Fruit fly (Drosophila melanogaster) whole organism, embryonic: ENCODE data around the gene CG6656.

Experiments
- Bgb ChIP-seq: fragments of 200-800 bp; sonication (Bioruptor generic); IDR thresholded peaks from 2 replicates; pipeline ENCODE4 v1.3.6; 2022; ENCODE audit warnings: missing biosample characterization, missing genetic modification characterization; ENCODE audit not compliant: partially characterized antibody
- CG10431 ChIP-seq: fragments of 200-800 bp; sonication (Bioruptor generic); optimal IDR thresholded peaks from 3 replicates; lab custom pipeline; 2018; ENCODE audit warnings: missing biosample characterization, mild to moderate bottlenecking, missing genetic modification characterization
- CG12071 ChIP-seq: fragments of 200-800 bp; sonication (Bioruptor generic); optimal IDR thresholded peaks from 3 replicates; lab custom pipeline; 2018; ENCODE audit warnings: missing biosample characterization, mild to moderate bottlenecking, missing genetic modification characterization
- CG12942 ChIP-seq: fragments of 200-800 bp; sonication (Bioruptor generic); optimal IDR thresholded peaks from 3 replicates; lab custom pipeline; 2016; ENCODE audit warnings: missing biosample characterization, missing genetic modification characterization
- CG14441 ChIP-seq: fragments of 200-800 bp; sonication (Bioruptor generic); IDR thresholded peaks from 2 replicates; pipeline ENCODE4 v1.3.6; 2022; ENCODE audit warnings: missing biosample characterization, missing genetic modification characterization
- CG14860 ChIP-seq: fragments of 200-800 bp; sonication (Bioruptor generic); IDR thresholded peaks from 3 replicates; pipeline ENCODE4 v1.3.6; 2022; ENCODE audit warnings: missing biosample characterization, missing genetic modification characterization; ENCODE audit not compliant: partially characterized antibody
- CG1529 ChIP-seq: fragments of 200-800 bp; sonication (Bioruptor generic); optimal IDR thresholded peaks from 3 replicates; lab custom pipeline; 2018; ENCODE audit warnings: missing biosample characterization, missing genetic modification characterization
- CG16863 ChIP-seq: fragments of 200-800 bp; sonication (Bioruptor generic); optimal IDR thresholded peaks from 3 replicates; lab custom pipeline; 2016; ENCODE audit warnings: missing biosample characterization, missing genetic modification characterization
- CG18599 ChIP-seq: fragments of 200-800 bp; sonication (Bioruptor generic); optimal IDR thresholded peaks from 3 replicates; lab custom pipeline; 2017; ENCODE audit warnings: missing biosample characterization, missing genetic modification characterization, mild to moderate bottlenecking, moderate library complexity, missing genetic modification reagents
- CG2202 ChIP-seq: fragments of 200-800 bp; sonication (Bioruptor generic); optimal IDR thresholded peaks from 2 replicates; lab custom pipeline; 2018; ENCODE audit warnings: missing biosample characterization, mild to moderate bottlenecking, missing genetic modification characterization
- CG2889 ChIP-seq: fragments of 200-800 bp; sonication (Bioruptor generic); IDR thresholded peaks from 3 replicates; pipeline ENCODE4 v1.3.6; 2022; ENCODE audit warnings: missing biosample characterization, missing genetic modification characterization
- CG32532 ChIP-seq: fragments of 200-800 bp; sonication (Bioruptor generic); IDR thresholded peaks from 2 replicates; pipeline ENCODE4 v1.3.6; 2022; ENCODE audit warnings: missing biosample characterization, missing genetic modification characterization
- CG34224 ChIP-seq: fragments of 200-800 bp; sonication (Bioruptor generic); IDR thresholded peaks from 3 replicates; pipeline ENCODE4 v1.3.6; 2022; ENCODE audit warnings: missing biosample characterization, missing genetic modification characterization; ENCODE audit not compliant: partially characterized antibody
- CG6813 ChIP-seq: fragments of 200-800 bp; sonication (Bioruptor generic); optimal IDR thresholded peaks from 2 replicates; lab custom pipeline; 2017; ENCODE audit warnings: missing biosample characterization, missing genetic modification characterization, mild to moderate bottlenecking, moderate library complexity, missing genetic modification reagents
- CG7928 ChIP-seq: fragments of 200-800 bp; sonication (Bioruptor generic); optimal IDR thresholded peaks from 2 replicates; lab custom pipeline; 2017; ENCODE audit warnings: missing biosample characterization, mild to moderate bottlenecking, missing genetic modification characterization
- CG9797 ChIP-seq: fragments of 200-800 bp; sonication (Bioruptor generic); optimal IDR thresholded peaks from 3 replicates; lab custom pipeline; 2018; ENCODE audit warnings: missing biosample characterization, mild to moderate bottlenecking, missing genetic modification characterization
- CoRest ChIP-seq: fragments of 200-800 bp; sonication (Bioruptor generic); optimal IDR thresholded peaks from 3 replicates; lab custom pipeline; 2018; ENCODE audit warnings: missing biosample characterization, mild to moderate bottlenecking, missing genetic modification characterization, moderate library complexity
- Dad ChIP-seq: fragments of 200-800 bp; sonication (Bioruptor generic); optimal IDR thresholded peaks from 3 replicates; lab custom pipeline; 2016; ENCODE audit warnings: missing biosample characterization, missing genetic modification characterization
- E2f2 ChIP-seq: fragments of 200-800 bp; sonication (Bioruptor generic); IDR thresholded peaks from 2 replicates; pipeline ENCODE4 v1.3.6; 2022; ENCODE audit warnings: missing biosample characterization, missing genetic modification characterization
- Elba2 ChIP-seq: fragments of 200-800 bp; sonication (Bioruptor generic); optimal IDR thresholded peaks from 3 replicates; lab custom pipeline; 2016; ENCODE audit warnings: missing biosample characterization, missing genetic modification characterization
- GATAe ChIP-seq: fragments of 200-800 bp; sonication (Bioruptor generic); conservative IDR thresholded peaks from 2 replicates; pipeline ENCODE4 v1.3.6; 2022; ENCODE audit warnings: missing biosample characterization, missing genetic modification characterization
- HLH54F ChIP-seq: fragments of 200-800 bp; sonication (Bioruptor generic); optimal IDR thresholded peaks from 3 replicates; lab custom pipeline; 2016; ENCODE audit warnings: missing biosample characterization, missing genetic modification characterization
- HmgD ChIP-seq: fragments of 200-800 bp; sonication (Bioruptor generic); optimal IDR thresholded peaks from 3 replicates; lab custom pipeline; 2016; ENCODE audit warnings: missing biosample characterization, missing genetic modification characterization
- Hr3 ChIP-seq: fragments of 200-800 bp; sonication (Bioruptor generic); optimal IDR thresholded peaks from 3 replicates; lab custom pipeline; 2016; ENCODE audit warnings: missing biosample characterization, missing genetic modification characterization
- Hr78 ChIP-seq, 2 experiments: fragments of 200-800 bp in 1 of 2; fragments of >200 bp in 1 of 2; sonication (Bioruptor generic) in 1 of 2; optimal IDR thresholded peaks; 2 replicates each; lab custom pipeline; 2017 to 2019; ENCODE audit warnings: missing biosample characterization in 2 of 2, missing genetic modification characterization in 2 of 2, mild to moderate bottlenecking in 1 of 2, moderate library complexity in 1 of 2
- Nf-YA ChIP-seq: fragments of 200-800 bp; sonication (Bioruptor generic); IDR thresholded peaks from 2 replicates; pipeline ENCODE4 v1.3.6; 2022; ENCODE audit warnings: missing biosample characterization, missing genetic modification characterization
- Ravus ChIP-seq: fragments of 200-800 bp; sonication (Bioruptor generic); IDR thresholded peaks from 2 replicates; pipeline ENCODE4 v1.3.6; 2022; ENCODE audit warnings: missing biosample characterization, missing genetic modification characterization
- Scr ChIP-seq: fragments of 200-800 bp; sonication (Bioruptor generic); IDR thresholded peaks from 2 replicates; pipeline ENCODE4 v1.3.6; 2022; ENCODE audit warnings: missing biosample characterization, missing genetic modification characterization; ENCODE audit not compliant: partially characterized antibody
- Sry-β ChIP-seq: fragments of 200-800 bp; sonication (Bioruptor generic); optimal IDR thresholded peaks from 2 replicates; lab custom pipeline; 2018; ENCODE audit warnings: missing biosample characterization, mild to moderate bottlenecking, missing genetic modification characterization, moderate library complexity
- ac ChIP-seq: fragments of 200-800 bp; sonication (Bioruptor generic); optimal IDR thresholded peaks from 3 replicates; lab custom pipeline; 2017; ENCODE audit warnings: missing biosample characterization, mild to moderate bottlenecking, missing genetic modification characterization
- bbx ChIP-seq: fragments of 200-800 bp; sonication (Bioruptor generic); IDR thresholded peaks from 2 replicates; pipeline ENCODE4 v1.3.6; 2022; ENCODE audit warnings: missing biosample characterization, missing genetic modification characterization; ENCODE audit not compliant: partially characterized antibody
- cas ChIP-seq: fragments of 200-800 bp; sonication (Bioruptor generic); IDR thresholded peaks from 2 replicates; pipeline ENCODE4 v1.3.6; 2022; ENCODE audit warnings: missing biosample characterization, missing genetic modification characterization
- chinmo ChIP-seq: fragments of 200-800 bp; sonication (Bioruptor generic); IDR thresholded peaks from 4 replicates; pipeline ENCODE4 v1.3.6; 2022; ENCODE audit warnings: missing biosample characterization, missing genetic modification characterization; ENCODE audit not compliant: partially characterized antibody
- ci ChIP-seq: fragments of 200-800 bp; sonication (Bioruptor generic); IDR thresholded peaks from 3 replicates; pipeline ENCODE4 v1.3.6; 2022; ENCODE audit warnings: missing biosample characterization, missing genetic modification characterization
- dimm ChIP-seq: fragments of 200-800 bp; sonication (Bioruptor generic); IDR thresholded peaks from 2 replicates; pipeline ENCODE4 v1.3.6; 2022; ENCODE audit warnings: missing biosample characterization, missing genetic modification characterization
- ftz-f1 ChIP-seq: fragments of 200-800 bp; sonication (Bioruptor generic); optimal IDR thresholded peaks from 2 replicates; lab custom pipeline; 2016; ENCODE audit warnings: missing biosample characterization, missing genetic modification characterization
- gcm ChIP-seq: fragments of 200-800 bp; sonication (Bioruptor generic); optimal IDR thresholded peaks from 2 replicates; lab custom pipeline; 2019; ENCODE audit warnings: missing biosample characterization, mild to moderate bottlenecking, missing genetic modification characterization, moderate library complexity
- grn ChIP-seq: fragments of 200-800 bp; sonication (Bioruptor generic); optimal IDR thresholded peaks from 3 replicates; lab custom pipeline; 2017; ENCODE audit warnings: missing biosample characterization, missing genetic modification characterization
- insv ChIP-seq, 2 experiments: fragments of 200-800 bp; sonication (Bioruptor generic); optimal IDR thresholded peaks; 3 replicates each; lab custom pipeline; 2016 to 2018; ENCODE audit warnings: missing biosample characterization in 2 of 2, missing genetic modification characterization in 2 of 2
- nom ChIP-seq: fragments of 200-800 bp; sonication (Bioruptor generic); optimal IDR thresholded peaks from 2 replicates; lab custom pipeline; 2017; ENCODE audit warnings: missing biosample characterization, missing genetic modification characterization, mild to moderate bottlenecking, moderate library complexity, missing genetic modification reagents
- p53 ChIP-seq: fragments of 200-800 bp; sonication (Bioruptor generic); optimal IDR thresholded peaks from 2 replicates; lab custom pipeline; 2016; ENCODE audit warnings: missing biosample characterization, missing genetic modification characterization
- pita ChIP-seq: fragments of 200-800 bp; sonication (Bioruptor generic); optimal IDR thresholded peaks from 2 replicates; lab custom pipeline; 2017; ENCODE audit warnings: missing biosample characterization, mild to moderate bottlenecking, missing genetic modification characterization
- pnt ChIP-seq: fragments of 200-800 bp; sonication (Bioruptor generic); optimal IDR thresholded peaks from 3 replicates; lab custom pipeline; 2016; ENCODE audit warnings: missing biosample characterization, missing genetic modification characterization
- repo ChIP-seq: fragments of 200-800 bp; sonication (Bioruptor generic); optimal IDR thresholded peaks from 2 replicates; lab custom pipeline; 2016; ENCODE audit warnings: missing biosample characterization, missing genetic modification characterization
- sens ChIP-seq: fragments of 200-800 bp; sonication (Bioruptor generic); peaks from one replicate; lab custom pipeline; 2016; ENCODE audit warnings: missing biosample characterization, missing genetic modification characterization
- slbo ChIP-seq: fragments of 200-800 bp; sonication (Bioruptor generic); IDR thresholded peaks from 2 replicates; pipeline ENCODE4 v1.3.6; 2022; ENCODE audit warnings: missing biosample characterization, missing genetic modification characterization
- sr ChIP-seq: fragments of 200-800 bp; sonication (Bioruptor generic); IDR thresholded peaks from 3 replicates; pipeline ENCODE4 v1.3.6; 2022; ENCODE audit warnings: missing biosample characterization, missing genetic modification characterization
- ssp ChIP-seq: fragments of 200-800 bp; sonication (Bioruptor generic); IDR thresholded peaks from 2 replicates; pipeline ENCODE4 v1.3.6; 2022; ENCODE audit warnings: missing biosample characterization, missing genetic modification characterization
- sug ChIP-seq: fragments of 200-800 bp; optimal IDR thresholded peaks from 2 replicates; lab custom pipeline; 2019; ENCODE audit warnings: missing biosample characterization, mild to moderate bottlenecking, missing genetic modification characterization, moderate library complexity
- unc-4 ChIP-seq: fragments of 200-800 bp; sonication (Bioruptor generic); IDR thresholded peaks from 2 replicates; pipeline ENCODE4 v1.3.6; 2022; ENCODE audit warnings: missing biosample characterization, missing genetic modification characterization; ENCODE audit not compliant: partially characterized antibody

CG6656 gene

DNA sequence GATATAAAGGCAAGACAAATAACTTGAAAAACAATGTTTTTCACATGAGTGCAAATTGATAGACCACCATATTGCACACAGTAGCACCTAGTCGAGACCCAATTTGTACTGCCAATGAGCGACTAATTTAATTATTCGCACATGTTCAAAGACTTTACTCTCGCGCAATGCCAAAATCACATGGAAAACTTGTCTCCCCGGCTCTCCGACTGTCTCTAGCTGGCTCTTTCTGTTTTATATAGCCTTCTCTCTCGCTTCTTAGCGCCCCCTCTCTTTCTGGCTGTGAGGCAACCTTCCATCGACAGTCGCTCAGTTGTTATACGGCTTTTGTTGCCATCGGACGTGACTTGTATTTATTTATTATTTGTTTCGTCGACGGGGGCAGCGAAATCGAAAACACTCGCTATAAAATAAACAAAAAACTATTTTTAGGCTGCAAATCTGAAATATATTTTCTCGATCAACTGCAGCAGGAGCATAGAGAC is at the start of gene CG6656 (continued):
- TF ChIP-seq CG7928 (GFP tag; lab: Kevin White, UChicago) = no peak
- peak; percentile 28; the same call in 1 of the 2 replicates for TF ChIP-seq unc-4
- peak; percentile 32 for TF ChIP-seq CoRest (tag; lab: Kevin White, UChicago)
- peak; percentile 70; the same call in 2 of the 3 replicates for TF ChIP-seq sr (GFP tag; lab: Robert Waterston, UW)
- no peak for TF ChIP-seq dimm
- TF ChIP-seq pnt (GFP tag; lab: Kevin White, UChicago) = no peak
- peak; percentile 24; the same call in 1 of the 2 replicates for TF ChIP-seq slbo (GFP tag; lab: Robert Waterston, UW)
- no peak for TF ChIP-seq HmgD
- TF ChIP-seq CG10431 = no peak
- TF ChIP-seq Sry-β (GFP tag; lab: Kevin White, UChicago) = no peak
- peak; percentile 25; the same call in 1 of the 3 replicates for TF ChIP-seq CG34224 (GFP tag; lab: Robert Waterston, UW)
- no peak for TF ChIP-seq CG12942 (GFP tag; lab: Kevin White, UChicago)
- no peak for TF ChIP-seq grn (GFP tag; lab: Kevin White, UChicago)
- peak; percentile 42; the same call in 1 of the 2 replicates for TF ChIP-seq Scr (GFP tag; lab: Robert Waterston, UW)
- TF ChIP-seq CG14860 (GFP tag; lab: Robert Waterston, UW) = 0 out of 3 replicates have a peak, but pooled peaks have one; percentile 28
- peak; percentile 33 for TF ChIP-seq nom (GFP tag; lab: Kevin White, UChicago)
- peak; percentile 2 for TF ChIP-seq CG16863 (GFP tag; lab: Kevin White, UChicago)
- TF ChIP-seq sens = peak; percentile 79
- TF ChIP-seq gcm (GFP tag; lab: Kevin White, UChicago) = no peak
- TF ChIP-seq Ravus (GFP tag; lab: Robert Waterston, UW) = no peak
- TF ChIP-seq HLH54F = no peak
- TF ChIP-seq pita (GFP tag; lab: Kevin White, UChicago) = no peak
- no peak for TF ChIP-seq CG12071 (GFP tag; lab: Kevin White, UChicago)
- TF ChIP-seq CG2202 (tag; lab: Kevin White, UChicago) = no peak
- TF ChIP-seq repo (GFP tag; lab: Kevin White, UChicago) = peak; percentile 6
- no peak for TF ChIP-seq Hr3
- no peak for TF ChIP-seq bbx (GFP tag; lab: Robert Waterston, UW)
- TF ChIP-seq Nf-YA (GFP tag; lab: Robert Waterston, UW) = no peak
- peak; percentile 34 for TF ChIP-seq ftz-f1 (GFP tag; lab: Kevin White, UChicago)
- TF ChIP-seq ssp = no peak
- no peak for TF ChIP-seq Elba2
- no peak for TF ChIP-seq sug
- TF ChIP-seq CG6813 (GFP tag; lab: Kevin White, UChicago) = peak; percentile 1
- TF ChIP-seq p53 (GFP tag; lab: Kevin White, UChicago) = no peak
- TF ChIP-seq Hr78 (GFP tag; optimal IDR thresholded peaks at IDR 0.05; lab: Kevin White, UChicago) = no peak
- peak; percentile 63; the same call in 2 of the 3 replicates for TF ChIP-seq ci (GFP tag; lab: Robert Waterston, UW)
- no peak for TF ChIP-seq CG2889 (GFP tag; lab: Robert Waterston, UW)
- TF ChIP-seq E2f2 = no peak; the same call in 1 of the 2 replicates
- TF ChIP-seq Bgb = peak; percentile 38; the same call in 1 of the 2 replicates
- TF ChIP-seq ac (GFP tag; lab: Kevin White, UChicago) = no peak
- TF ChIP-seq CG14441 (GFP tag; lab: Robert Waterston, UW) = 0 out of 2 replicates have a peak, but pooled peaks have one; percentile 17
- 0 out of 4 replicates have a peak, but pooled peaks have one; percentile 43 for TF ChIP-seq chinmo (GFP tag; lab: Robert Waterston, UW)
- TF ChIP-seq insv (GFP tag; optimal IDR thresholded peaks at IDR 0.05; lab: Kevin White, UChicago) = no peak
- no peak for TF ChIP-seq Dad
- TF ChIP-seq CG1529 (GFP tag; lab: Kevin White, UChicago) = no peak
- no peak for TF ChIP-seq CG9797 (GFP tag; lab: Kevin White, UChicago)
- no peak for TF ChIP-seq cas (GFP tag; lab: Robert Waterston, UW)
- TF ChIP-seq CG18599 (GFP tag; lab: Kevin White, UChicago) = no peak
- no peak for TF ChIP-seq GATAe (GFP tag; lab: Robert Waterston, UW)
- peak; percentile 57; the same call in 1 of the 2 replicates for TF ChIP-seq CG32532 (GFP tag; lab: Robert Waterston, UW)
